Fruit fly (Drosophila melanogaster) whole organism, wandering third instar larva: ENCODE data around the gene spn-B.

Source experiments
- GATAd ChIP-seq: sonication (Bioruptor generic); optimal IDR thresholded peaks from 2 replicates; lab custom pipeline; 2016; ENCODE audit warnings: missing biosample characterization, missing genetic modification characterization
- OdsH ChIP-seq: fragments of 200-800 bp; sonication (Bioruptor generic); optimal IDR thresholded peaks from 2 replicates; lab custom pipeline; 2016; ENCODE audit warnings: missing biosample characterization, mild to moderate bottlenecking, missing genetic modification characterization
- Rel ChIP-seq, 2 experiments: fragments of 200-800 bp; sonication (Bioruptor generic) in 1 of 2; optimal IDR thresholded peaks; 2 replicates in 1 of 2; 3 replicates in 1 of 2; lab custom pipeline; 2016 to 2019; ENCODE audit warnings: mild to moderate bottlenecking in 2 of 2, missing biosample characterization in 2 of 2, missing genetic modification characterization in 2 of 2, moderate library complexity in 1 of 2
- br ChIP-seq: fragments of 200-800 bp; sonication (Bioruptor generic); optimal IDR thresholded peaks from 2 replicates; lab custom pipeline; 2016; ENCODE audit warnings: missing biosample characterization, missing genetic modification characterization
- dsf ChIP-seq: sonication (Bioruptor generic); optimal IDR thresholded peaks from 2 replicates; lab custom pipeline; 2016; ENCODE audit warnings: missing biosample characterization, missing genetic modification characterization, borderline replicate concordance
- rgr ChIP-seq: fragments of 200-800 bp; sonication (Bioruptor generic); optimal IDR thresholded peaks from 3 replicates; lab custom pipeline; 2016; ENCODE audit warnings: missing biosample characterization, mild to moderate bottlenecking, missing genetic modification characterization

DNA sequence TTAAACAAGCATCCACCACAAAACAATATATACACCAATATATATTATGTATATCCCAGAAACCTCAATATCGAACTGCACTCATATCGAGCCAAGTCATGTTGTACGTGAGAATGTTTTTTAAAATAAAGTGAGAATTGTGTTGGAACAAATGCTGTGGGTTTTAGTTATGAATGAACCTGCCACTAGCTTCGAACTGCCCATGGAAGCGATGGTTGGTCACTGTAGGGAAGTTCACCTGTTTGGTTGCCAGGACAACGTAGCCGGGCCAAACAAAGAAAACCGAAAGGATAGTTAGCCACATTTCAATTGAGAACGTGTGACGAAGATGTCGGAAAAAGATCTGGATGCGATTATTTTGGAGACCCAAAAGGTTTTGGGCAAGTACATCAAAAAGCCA is 25.7 kb upstream of the spn-B start, which contains the start of gene IFT54:
- no peak for TF ChIP-seq dsf (GFP tag; lab: Kevin White, UChicago)
- no peak for TF ChIP-seq Rel (GFP tag; optimal IDR thresholded peaks at IDR 0.05; lab: Kevin White, UChicago)
- TF ChIP-seq Rel (tag; optimal IDR thresholded peaks at IDR 0.05; lab: Kevin White, UChicago), result no peak
- TF ChIP-seq OdsH (GFP tag; lab: Kevin White, UChicago), result no peak
- TF ChIP-seq rgr, result no peak
- no peak for TF ChIP-seq br (GFP tag; lab: Kevin White, UChicago)
- no peak for TF ChIP-seq GATAd (GFP tag; lab: Kevin White, UChicago)
